Worm (Caenorhabditis elegans) whole organism, L4 larva: ENCODE results near the gene T04C12.8.
A peak's percentile ranks its signal among the peaks of the same experiment; 100 is the strongest.

ENCODE experiments used
- F26F4.8 ChIP-seq: fragments of 200-800 bp; sonication (Bioruptor generic); conservative IDR thresholded peaks from 2 replicates; pipeline ENCODE4 v1.3.6; 2022; ENCODE audit warnings: missing genetic modification characterization, missing compliant biosample characterization
- F44E2.7 ChIP-seq: fragments of 200-800 bp; sonication (Bioruptor generic); IDR thresholded peaks from 2 replicates; pipeline ENCODE4 v2.1.2; 2022; ENCODE audit warnings: missing genetic modification characterization, missing compliant biosample characterization
- T20F7.1 ChIP-seq: fragments of 200-800 bp; sonication (Bioruptor generic); optimal IDR thresholded peaks from 2 replicates; lab custom pipeline; 2018; ENCODE audit warnings: mild to moderate bottlenecking, missing genetic modification characterization, missing compliant biosample characterization
- T26A8.4 ChIP-seq: fragments of 200-800 bp; sonication (Bioruptor generic); IDR thresholded peaks from 2 replicates; pipeline ENCODE4 v1.3.6; 2022; ENCODE audit warnings: missing genetic modification characterization, missing compliant biosample characterization
- ZK337.2 ChIP-seq: fragments of 200-800 bp; sonication (Bioruptor generic); IDR thresholded peaks from 2 replicates; pipeline ENCODE4 v1.3.6; 2022; ENCODE audit warnings: missing genetic modification reagents, missing genetic modification characterization, missing compliant biosample characterization
- aha-1 ChIP-seq: fragments of 150-350 bp; peaks from one replicate; lab custom pipeline; 2014; ENCODE audit warnings: missing biosample characterization, missing genetic modification characterization
- aly-2 ChIP-seq: sonication (generic microtip); optimal IDR thresholded peaks from 2 replicates; lab custom pipeline; 2018; ENCODE audit warnings: missing biosample characterization, missing genetic modification characterization
- ama-1 ChIP-seq: fragments of 150-350 bp; optimal IDR thresholded peaks from 2 replicates; lab custom pipeline; 2014; ENCODE audit warnings: inconsistent platforms, mixed read lengths
- arid-1 ChIP-seq: fragments of 200-800 bp; sonication (Bioruptor generic); conservative IDR thresholded peaks from 2 replicates; pipeline ENCODE4 v1.3.6; 2022; ENCODE audit warnings: missing genetic modification reagents, missing genetic modification characterization, missing compliant biosample characterization
- ceh-82 ChIP-seq: sonication (generic microtip); optimal IDR thresholded peaks from 2 replicates; lab custom pipeline; 2017; ENCODE audit warnings: missing biosample characterization, missing genetic modification characterization
- ces-1 ChIP-seq: fragments of 150-350 bp; sonication (generic microtip); optimal IDR thresholded peaks from 4 replicates; lab custom pipeline; 2014; ENCODE audit warnings: missing biosample characterization, missing genetic modification reagents, missing genetic modification characterization
- daf-19 ChIP-seq: fragments of 200-800 bp; sonication (Bioruptor generic); conservative IDR thresholded peaks from 2 replicates; pipeline ENCODE4 v1.3.6; 2022; ENCODE audit warnings: missing genetic modification characterization, missing compliant biosample characterization
- daf-8 ChIP-seq: fragments of 200-800 bp; sonication (Bioruptor generic); IDR thresholded peaks from 2 replicates; pipeline ENCODE4 v1.3.6; 2022; ENCODE audit warnings: missing genetic modification characterization, missing compliant biosample characterization
- dmd-8 ChIP-seq: fragments of 200-800 bp; sonication (Bioruptor generic); IDR thresholded peaks from 2 replicates; pipeline ENCODE4 v1.3.6; 2022; ENCODE audit warnings: missing genetic modification characterization, missing compliant biosample characterization
- dmd-9 ChIP-seq: fragments of 200-800 bp; sonication (Bioruptor generic); IDR thresholded peaks from 2 replicates; pipeline ENCODE4 v1.3.6; 2022; ENCODE audit warnings: missing genetic modification reagents, missing genetic modification characterization, missing compliant biosample characterization
- dve-1 ChIP-seq: sonication (generic microtip); optimal IDR thresholded peaks from 2 replicates; lab custom pipeline; 2017; ENCODE audit warnings: antibody characterized with exemption, mild to moderate bottlenecking, missing genetic modification characterization, missing compliant biosample characterization; ENCODE audit not compliant: insufficient read depth
- egl-27 ChIP-seq: sonication (generic microtip); optimal IDR thresholded peaks from 3 replicates; lab custom pipeline; 2017; ENCODE audit warnings: missing biosample characterization, missing genetic modification reagents, missing genetic modification characterization
- fkh-10 ChIP-seq: fragments of 150-350 bp; optimal IDR thresholded peaks from 2 replicates; lab custom pipeline; 2014; ENCODE audit warnings: missing biosample characterization, missing genetic modification reagents, missing genetic modification characterization
- fos-1 ChIP-seq: fragments of 150-350 bp; optimal IDR thresholded peaks from 2 replicates; lab custom pipeline; 2014; ENCODE audit warnings: missing biosample characterization, missing genetic modification characterization
- gei-8 ChIP-seq: fragments of 200-800 bp; sonication (Bioruptor generic); optimal IDR thresholded peaks from 2 replicates; lab custom pipeline; 2018; ENCODE audit warnings: mild to moderate bottlenecking, missing genetic modification characterization, missing compliant biosample characterization
- hif-1 ChIP-seq, 2 experiments: sonication (generic microtip); optimal IDR thresholded peaks; 2 replicates each; lab custom pipeline; 2016 to 2017; ENCODE audit warnings: missing compliant biosample characterization in 2 of 2, missing genetic modification characterization in 2 of 2, missing genetic modification reagents in 2 of 2, missing genotype in 2 of 2, mild to moderate bottlenecking in 1 of 2
- hlh-11 ChIP-seq: fragments of 200-800 bp; sonication (Bioruptor generic); optimal IDR thresholded peaks from 2 replicates; lab custom pipeline; 2018; ENCODE audit warnings: mild to moderate bottlenecking, missing genetic modification characterization, missing compliant biosample characterization
- hmg-1.1 ChIP-seq: fragments of 200-800 bp; sonication (Bioruptor generic); IDR thresholded peaks from 2 replicates; pipeline ENCODE4 v1.3.6; 2022; ENCODE audit warnings: missing genetic modification reagents, missing genetic modification characterization, missing compliant biosample characterization
- jun-1 ChIP-seq: fragments of 150-350 bp; optimal IDR thresholded peaks from 2 replicates; lab custom pipeline; 2014; ENCODE audit warnings: missing biosample characterization, missing genetic modification reagents, missing genetic modification characterization
- lin-38 ChIP-seq: fragments of 200-800 bp; sonication (Bioruptor generic); IDR thresholded peaks from 2 replicates; pipeline ENCODE4 v1.3.6; 2022; ENCODE audit warnings: missing genetic modification reagents, missing genetic modification characterization, missing compliant biosample characterization
- lir-3 ChIP-seq: sonication (generic microtip); optimal IDR thresholded peaks from 2 replicates; lab custom pipeline; 2016; ENCODE audit warnings: mild to moderate bottlenecking, missing genetic modification characterization, missing compliant biosample characterization
- lsy-2 ChIP-seq, 2 experiments: fragments of 150-350 bp in 1 of 2; sonication (generic microtip) in 1 of 2; optimal IDR thresholded peaks; 2 replicates each; lab custom pipeline; 2014 to 2017; ENCODE audit warnings: missing biosample characterization in 2 of 2, missing genetic modification characterization in 2 of 2
- madf-5 ChIP-seq, 2 experiments: fragments of 200-800 bp; sonication (Bioruptor generic); IDR thresholded peaks; 2 replicates each; pipeline ENCODE4 v1.3.6; 2022; ENCODE audit warnings: missing compliant biosample characterization in 2 of 2, missing genetic modification characterization in 2 of 2
- madf-9 ChIP-seq: fragments of 200-800 bp; sonication (Bioruptor generic); conservative IDR thresholded peaks from 2 replicates; pipeline ENCODE4 v1.3.6; 2022; ENCODE audit warnings: missing genetic modification reagents, missing genetic modification characterization, missing compliant biosample characterization
- mdt-29 ChIP-seq: fragments of 200-800 bp; sonication (Bioruptor generic); IDR thresholded peaks from 2 replicates; pipeline ENCODE4 v1.3.6; 2022; ENCODE audit warnings: missing genetic modification reagents, missing genetic modification characterization, missing compliant biosample characterization
- mep-1 ChIP-seq: fragments of 150-350 bp; sonication (generic microtip); optimal IDR thresholded peaks from 3 replicates; lab custom pipeline; 2014; ENCODE audit warnings: missing biosample characterization, missing genetic modification characterization
- mes-2 ChIP-seq: sonication (generic microtip); optimal IDR thresholded peaks from 2 replicates; lab custom pipeline; 2016; ENCODE audit warnings: missing genotype, mild to moderate bottlenecking, missing genetic modification characterization, missing compliant biosample characterization; ENCODE audit not compliant: poor library complexity, severe bottlenecking
- mxl-2 ChIP-seq: fragments of 200-800 bp; sonication (Bioruptor generic); conservative IDR thresholded peaks from 2 replicates; pipeline ENCODE4 v1.3.6; 2022; ENCODE audit warnings: missing genetic modification reagents, missing genetic modification characterization, missing compliant biosample characterization
- nhr-11 ChIP-seq: fragments of 150-350 bp; optimal IDR thresholded peaks from 2 replicates; lab custom pipeline; 2014; ENCODE audit warnings: missing biosample characterization, missing genetic modification characterization
- nhr-25 ChIP-seq: sonication (generic microtip); optimal IDR thresholded peaks from 2 replicates; lab custom pipeline; 2017; ENCODE audit warnings: missing genetic modification characterization, mild to moderate bottlenecking, missing compliant biosample characterization, antibody characterized with exemption, moderate library complexity, borderline replicate concordance; ENCODE audit not compliant: insufficient read depth
- nhr-28 ChIP-seq: fragments of 150-350 bp; optimal IDR thresholded peaks from 2 replicates; lab custom pipeline; 2014; ENCODE audit warnings: missing biosample characterization, missing genetic modification characterization
- nhr-41 ChIP-seq: fragments of 200-800 bp; sonication (Bioruptor generic); IDR thresholded peaks from 2 replicates; pipeline ENCODE4 v1.3.6; 2022; ENCODE audit warnings: missing genetic modification reagents, missing genetic modification characterization, missing compliant biosample characterization
- nhr-48 ChIP-seq: sonication (generic microtip); optimal IDR thresholded peaks from 2 replicates; lab custom pipeline; 2016; ENCODE audit warnings: mild to moderate bottlenecking, missing genetic modification characterization, missing compliant biosample characterization
- nhr-6 ChIP-seq: fragments of 150-350 bp; optimal IDR thresholded peaks from 2 replicates; lab custom pipeline; 2014; ENCODE audit warnings: missing biosample characterization, missing genetic modification characterization
- nhr-76 ChIP-seq: fragments of 150-350 bp; optimal IDR thresholded peaks from 2 replicates; lab custom pipeline; 2014; ENCODE audit warnings: missing biosample characterization, missing genetic modification characterization
- nhr-77 ChIP-seq: fragments of 150-350 bp; optimal IDR thresholded peaks from 2 replicates; lab custom pipeline; 2014; ENCODE audit warnings: missing biosample characterization, missing genetic modification characterization
- rbr-2 ChIP-seq: sonication (generic microtip); optimal IDR thresholded peaks from 2 replicates; lab custom pipeline; 2016; ENCODE audit warnings: missing genotype, missing genetic modification characterization, missing compliant biosample characterization
- sdz-12 ChIP-seq: fragments of 200-800 bp; sonication (Bioruptor generic); optimal IDR thresholded peaks from 2 replicates; lab custom pipeline; 2018; ENCODE audit warnings: mild to moderate bottlenecking, missing genetic modification characterization, missing compliant biosample characterization
- snpc-1.2 ChIP-seq: fragments of 200-800 bp; sonication (Bioruptor generic); IDR thresholded peaks from 2 replicates; pipeline ENCODE4 v1.3.6; 2022; ENCODE audit warnings: missing genetic modification reagents, missing genetic modification characterization, missing compliant biosample characterization
- tra-1 ChIP-seq: fragments of 200-800 bp; sonication (Bioruptor generic); IDR thresholded peaks from 2 replicates; pipeline ENCODE4 v1.3.6; 2022; ENCODE audit warnings: missing genetic modification reagents, missing genetic modification characterization, missing compliant biosample characterization
- unc-130 ChIP-seq: sonication (generic microtip); optimal IDR thresholded peaks from 2 replicates; lab custom pipeline; 2016; ENCODE audit warnings: missing genetic modification reagents, missing genetic modification characterization, missing compliant biosample characterization
- unc-62 ChIP-seq, 3 experiments: fragments of 150-350 bp in 1 of 3; sonication (generic microtip); optimal IDR thresholded peaks in 2 of 3; peaks in 1 of 3; 1 replicate in 1 of 3; 2 replicates in 2 of 3; lab custom pipeline; 2014 to 2017; ENCODE audit warnings: missing biosample characterization in 3 of 3, missing genetic modification characterization in 3 of 3, missing genetic modification reagents in 3 of 3, missing genotype in 1 of 3
- zag-1 ChIP-seq: fragments of 150-350 bp; optimal IDR thresholded peaks from 2 replicates; lab custom pipeline; 2014; ENCODE audit warnings: missing biosample characterization, missing genetic modification characterization
- zfp-3 ChIP-seq: fragments of 200-800 bp; sonication (Bioruptor generic); conservative IDR thresholded peaks from 2 replicates; pipeline ENCODE4 v1.3.6; 2022; ENCODE audit warnings: missing genetic modification reagents, missing genetic modification characterization, missing compliant biosample characterization
- zip-2 ChIP-seq: fragments of 150-350 bp; optimal IDR thresholded peaks from 2 replicates; lab custom pipeline; 2014; ENCODE audit warnings: missing biosample characterization, missing genetic modification characterization

The T04C12.8 gene

DNA sequence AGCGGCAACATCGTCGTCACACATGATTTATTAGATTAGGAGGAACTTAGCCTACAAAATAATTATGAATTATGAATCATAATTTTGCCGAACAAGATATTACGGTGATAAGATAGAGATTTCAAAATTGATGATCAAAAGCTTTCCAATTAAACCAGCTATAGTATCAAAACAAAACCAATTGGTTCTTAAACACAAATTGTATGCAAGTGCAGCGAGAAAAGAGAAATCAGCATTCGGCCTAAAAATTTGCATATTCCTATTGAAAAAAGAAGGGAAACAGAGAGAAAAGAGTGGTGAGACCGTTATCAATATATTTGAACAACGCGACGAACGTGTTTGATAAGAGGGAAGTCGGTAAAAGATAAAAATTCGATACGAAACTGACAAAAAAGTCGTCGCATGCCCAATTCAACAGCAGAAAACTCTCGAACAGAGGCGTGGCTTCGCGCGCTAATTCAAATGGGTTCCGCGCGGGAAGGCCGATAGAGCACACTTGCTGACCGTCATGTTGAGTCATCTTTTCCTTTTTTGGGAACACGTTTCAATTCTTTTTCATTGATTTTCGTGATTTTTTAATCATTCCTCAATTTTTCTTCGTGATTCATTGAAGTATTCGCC is 9.1 kb upstream of the T04C12.8 start, which contains the start of gene act-2:
TSS of gene act-2 (minus strand) at position 51 of the 621 bp plus-strand sequence.
- TF ChIP-seq F44E2.7, result no peak
- TF ChIP-seq dmd-9 (GFP tag; lab: Robert Waterston, UW), result no peak
- no peak for TF ChIP-seq ama-1 (lab: Kevin White, UChicago)
- no peak for TF ChIP-seq sdz-12 (GFP tag; lab: Kevin White, UChicago)
- no peak for TF ChIP-seq madf-5 (GFP tag; IDR thresholded peaks at IDR 0.05; lab: Robert Waterston, UW)
- TF ChIP-seq hif-1 (tag; optimal IDR thresholded peaks at IDR 0.05; lab: Kevin White, UChicago), result peak in 1 of 2 experiments; percentile 44
- TF ChIP-seq nhr-6 (tag; lab: Kevin White, UChicago), result peak; percentile 61
- TF ChIP-seq T20F7.1 (GFP tag; lab: Kevin White, UChicago), result peak; percentile 47
- TF ChIP-seq hmg-1.1, result peak; percentile 57; the same call in 1 of the 2 replicates
- no peak for TF ChIP-seq zip-2 (tag; lab: Kevin White, UChicago)
- TF ChIP-seq snpc-1.2 (GFP tag; lab: Robert Waterston, UW), result no peak
- no peak for TF ChIP-seq zag-1 (tag; lab: Kevin White, UChicago)
- TF ChIP-seq ZK337.2 (GFP tag; lab: Robert Waterston, UW), result no peak
- TF ChIP-seq mes-2, result peak; percentile 76
- no peak for TF ChIP-seq lir-3 (tag; lab: Kevin White, UChicago)
- TF ChIP-seq nhr-77 (tag; lab: Kevin White, UChicago), result peak; percentile 32
- TF ChIP-seq arid-1 (GFP tag; lab: Robert Waterston, UW), result no peak
- peak; percentile 64 for TF ChIP-seq fkh-10 (GFP tag; lab: Kevin White, UChicago)
- TF ChIP-seq fos-1 (tag; lab: Kevin White, UChicago), result no peak
- TF ChIP-seq madf-9 (GFP tag; lab: Robert Waterston, UW), result peak; percentile 59; the same call in 1 of the 2 replicates
- TF ChIP-seq gei-8, result no peak
- no peak for TF ChIP-seq mxl-2 (GFP tag; lab: Robert Waterston, UW)
- no peak for TF ChIP-seq F26F4.8 (GFP tag; lab: Robert Waterston, UW)
- no peak for TF ChIP-seq aly-2 (tag; lab: Kevin White, UChicago)
- TF ChIP-seq jun-1 (tag; lab: Kevin White, UChicago), result no peak
- TF ChIP-seq ceh-82, result no peak
- no peak for TF ChIP-seq dmd-8
- TF ChIP-seq nhr-48 (tag; lab: Kevin White, UChicago), result no peak
- peak; percentile 84 for TF ChIP-seq mep-1 (tag; lab: Kevin White, UChicago)
- TF ChIP-seq tra-1 (GFP tag; lab: Robert Waterston, UW), result 0 out of 2 replicates have a peak, but pooled peaks have one; percentile 45
- TF ChIP-seq lin-38 (GFP tag; lab: Robert Waterston, UW), result peak; percentile 94
- TF ChIP-seq unc-130 (GFP tag; lab: Kevin White, UChicago), result peak; percentile 21
- TF ChIP-seq lsy-2 (tag; optimal IDR thresholded peaks at IDR 0.05; lab: Kevin White, UChicago), result peak in 1 of 2 experiments; percentile 84
- TF ChIP-seq daf-19 (GFP tag; lab: Robert Waterston, UW), result no peak
- TF ChIP-seq nhr-28 (tag; lab: Kevin White, UChicago), result peak; percentile 55
- no peak for TF ChIP-seq T26A8.4 (GFP tag; lab: Robert Waterston, UW)
- TF ChIP-seq nhr-25 (tag; lab: Kevin White, UChicago), result peak; percentile 89
- peak; percentile 45 for TF ChIP-seq nhr-11
- TF ChIP-seq nhr-76 (tag; lab: Kevin White, UChicago), result no peak
- TF ChIP-seq daf-8 (GFP tag; lab: Robert Waterston, UW), result no peak
- TF ChIP-seq rbr-2, result peak; percentile 72
- TF ChIP-seq egl-27, result no peak
- peak; percentile 97 for TF ChIP-seq aha-1 (tag; lab: Kevin White, UChicago)
- no peak for TF ChIP-seq unc-62 (GFP tag; optimal IDR thresholded peaks at IDR 0.05 in 1 of 2; lab: Kevin White, UChicago)
- no peak for TF ChIP-seq unc-62 (tag; optimal IDR thresholded peaks at IDR 0.05; lab: Kevin White, UChicago)
- peak; percentile 86 for TF ChIP-seq hlh-11
- TF ChIP-seq dve-1 (tag; lab: Kevin White, UChicago), result peak; percentile 78
- no peak for TF ChIP-seq ces-1
- no peak for TF ChIP-seq nhr-41 (GFP tag; lab: Robert Waterston, UW)
- 0 out of 2 replicates have a peak, but pooled peaks have one; percentile 32 for TF ChIP-seq mdt-29 (GFP tag; lab: Robert Waterston, UW)
- TF ChIP-seq zfp-3 (GFP tag; lab: Robert Waterston, UW), result no peak
